Fruit fly (Drosophila melanogaster) S2 (cell line): ENCODE data around the gene Cdc14.

ENCODE experiments used
- CG8478 ChIP-seq: fragments of >200 bp; optimal IDR thresholded peaks from 2 replicates; lab custom pipeline; 2018
- CTCF ChIP-seq, 2 experiments: fragments of >200 bp; optimal IDR thresholded peaks; 2 replicates each; lab custom pipeline; 2018

Cdc14 gene

dm6 chr2L:7790448-7791355 lies 19.8 kb downstream of the Cdc14 start, which contains the start of gene CG7149:
Gene CG7149 (minus strand): TSS chr2L:7790557.
- TF ChIP-seq CG8478 (no peak), CTCF (optimal IDR thresholded peaks at IDR 0.05; lab: Kevin White, UChicago) (no peak)

- TF ChIP-seq CTCF (optimal IDR thresholded peaks at IDR 0.05; lab: Kevin White, UChicago) (no peak), CG8478 (no peak)
Measured at dm6 chr2L:7790081-7790447, 20.4 kb downstream of the Cdc14 start.

DNA sequence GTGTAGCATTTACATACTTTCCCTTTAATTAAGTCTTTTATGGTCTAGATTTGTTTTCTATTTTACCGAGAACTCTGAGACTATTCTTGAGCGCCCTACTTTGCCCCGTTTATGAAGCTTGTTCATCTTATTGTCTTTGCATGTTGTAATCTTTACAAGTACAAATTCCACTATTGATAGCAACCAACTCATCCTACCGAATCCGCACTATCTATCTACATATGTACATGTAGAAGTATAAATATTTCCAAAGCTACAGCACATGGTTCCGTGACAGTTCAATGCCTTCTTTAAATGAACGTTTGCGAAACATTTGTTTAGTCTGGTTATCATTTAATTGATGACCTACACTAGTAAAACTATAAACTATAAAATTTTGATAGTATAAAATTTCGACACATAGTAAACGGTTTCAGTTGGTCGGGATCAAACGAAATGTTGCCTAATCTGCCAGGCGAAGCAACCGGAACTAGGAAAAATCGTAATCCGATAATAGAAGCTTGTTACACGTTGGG lies 21.5 kb downstream of the Cdc14 start:
- TF ChIP-seq CG8478 (no peak), CTCF (optimal IDR thresholded peaks at IDR 0.05; lab: Kevin White, UChicago) (no peak)

DNA sequence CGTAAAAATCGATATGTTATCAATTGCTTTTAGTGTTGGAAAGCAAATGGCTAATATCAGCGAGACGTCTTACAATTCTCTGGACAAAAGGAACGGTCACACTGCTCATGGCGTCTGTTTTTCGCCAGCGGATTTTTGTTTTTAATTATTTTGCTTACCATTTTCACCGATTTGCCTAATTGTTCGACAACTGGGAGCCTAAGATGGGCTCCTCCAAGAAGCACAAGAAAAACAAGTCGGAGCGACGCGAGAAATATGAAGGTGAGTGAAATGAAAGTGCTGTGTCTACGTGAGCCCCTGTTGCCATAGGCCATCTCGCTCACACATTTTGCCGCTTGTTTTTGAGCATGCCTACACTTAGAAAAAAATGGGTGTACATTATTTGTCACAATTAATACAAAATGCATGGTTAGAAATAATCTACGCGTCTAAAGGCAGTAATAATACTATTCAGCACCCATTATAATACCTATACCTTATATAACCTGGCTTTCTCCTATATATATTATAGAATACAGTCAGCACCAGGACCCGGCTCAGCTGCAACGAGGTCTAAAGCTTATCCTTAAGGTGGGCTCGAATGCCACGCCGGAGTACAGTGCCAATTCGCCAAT lies 27.6 kb downstream of the Cdc14 start, which contains the start of gene Brd7-9:
Brd7-9 (plus strand) TSS at position 78 of the 614 bp plus-strand sequence.
- no peak for TF ChIP-seq CG8478
- TF ChIP-seq CTCF (optimal IDR thresholded peaks at IDR 0.05; lab: Kevin White, UChicago): no peak

DNA sequence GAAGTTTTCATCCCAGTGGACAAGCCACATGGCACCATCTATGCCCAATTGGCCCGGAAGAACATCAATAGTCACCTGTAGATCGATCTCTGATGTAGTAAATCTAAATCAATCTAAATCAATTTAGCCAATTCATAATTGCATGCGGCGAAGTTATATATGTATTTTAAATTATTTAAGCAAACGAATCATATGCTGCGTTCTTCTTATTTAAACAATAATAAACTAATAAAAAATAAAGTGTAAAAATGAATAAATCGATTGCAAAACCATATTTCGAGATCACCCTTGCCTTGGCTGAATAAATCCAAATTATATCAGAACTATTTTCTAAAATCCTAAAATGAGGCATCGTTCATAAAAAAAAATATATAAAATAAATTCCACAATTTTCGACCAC lies 29.3 kb downstream of the Cdc14 start, which contains the start of gene CG7164:
CG7164 (plus strand) TSS at position 301 of the 400 bp plus-strand sequence.
- TF ChIP-seq CTCF (optimal IDR thresholded peaks at IDR 0.05; lab: Kevin White, UChicago): no peak
- no peak for TF ChIP-seq CG8478

- TF ChIP-seq CG8478 (no peak), CTCF (optimal IDR thresholded peaks at IDR 0.05; lab: Kevin White, UChicago) (no peak)
Measured at dm6 chr2L:7779785-7780184, 30.7 kb downstream of the Cdc14 start, which contains the start of gene Uro. Gene Uro (plus strand): TSS chr2L:7780085.

- TF ChIP-seq CTCF (optimal IDR thresholded peaks at IDR 0.05; lab: Kevin White, UChicago): no peak
- TF ChIP-seq CG8478: no peak
Measured at dm6 chr2L:7777979-7778692, 32.4 kb downstream of the Cdc14 start, which contains the start of gene CG7179. Gene CG7179 (minus strand): TSS chr2L:7778029.

DNA sequence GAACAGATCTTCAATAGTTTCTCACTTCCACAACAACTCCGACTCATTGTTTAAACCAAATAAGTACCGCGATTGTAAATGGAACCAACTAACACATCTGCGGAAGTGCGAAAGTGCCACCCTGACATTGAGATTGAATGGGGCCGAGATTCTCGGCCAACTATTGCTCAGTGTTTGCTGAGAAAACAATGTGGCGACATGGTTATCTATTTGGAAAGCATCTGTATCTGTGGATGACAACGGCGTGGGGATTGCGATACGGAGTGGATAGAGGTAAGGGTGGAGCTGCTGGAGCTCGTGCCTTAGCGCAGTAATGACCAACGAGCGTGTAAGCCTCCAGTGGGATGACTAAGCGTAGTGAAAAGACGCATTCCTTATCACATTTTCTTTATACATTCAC lies 35.2 kb downstream of the Cdc14 start:
- TF ChIP-seq CTCF (optimal IDR thresholded peaks at IDR 0.05; lab: Kevin White, UChicago) (no peak), CG8478 (no peak)

- no peak for TF ChIP-seq CG8478
- no peak for TF ChIP-seq CTCF (optimal IDR thresholded peaks at IDR 0.05; lab: Kevin White, UChicago)
Measured at dm6 chr2L:7771891-7772290, 38.6 kb downstream of the Cdc14 start.

dm6 chr2L:7767328-7767727 lies 43.2 kb downstream of the Cdc14 start, which contains the start of gene CG7191:
Gene CG7191 (plus strand): TSS chr2L:7767628.
- no peak for TF ChIP-seq CG8478
- TF ChIP-seq CTCF (optimal IDR thresholded peaks at IDR 0.05; lab: Kevin White, UChicago): no peak

DNA sequence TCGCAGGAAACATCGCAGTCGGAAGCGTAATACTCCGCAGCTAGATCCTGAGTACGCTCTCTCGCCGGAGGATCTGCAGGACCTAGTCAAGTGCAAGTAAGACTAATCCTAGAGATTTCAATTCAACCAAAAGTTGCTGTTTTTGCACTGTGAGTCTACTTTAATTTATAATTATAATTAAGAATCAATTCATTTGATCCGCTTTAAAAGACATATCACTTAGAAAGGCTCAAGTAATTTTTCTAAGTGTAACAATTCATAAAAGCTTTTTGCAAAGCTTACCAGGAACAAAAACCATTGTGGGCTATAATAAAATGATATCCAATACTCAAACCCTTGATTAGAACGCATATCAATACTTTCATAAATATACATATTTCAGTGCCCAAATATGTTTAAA lies 53.7 kb downstream of the Cdc14 start:
- TF ChIP-seq CTCF (optimal IDR thresholded peaks at IDR 0.05; lab: Kevin White, UChicago): no peak
- TF ChIP-seq CG8478: no peak

DNA sequence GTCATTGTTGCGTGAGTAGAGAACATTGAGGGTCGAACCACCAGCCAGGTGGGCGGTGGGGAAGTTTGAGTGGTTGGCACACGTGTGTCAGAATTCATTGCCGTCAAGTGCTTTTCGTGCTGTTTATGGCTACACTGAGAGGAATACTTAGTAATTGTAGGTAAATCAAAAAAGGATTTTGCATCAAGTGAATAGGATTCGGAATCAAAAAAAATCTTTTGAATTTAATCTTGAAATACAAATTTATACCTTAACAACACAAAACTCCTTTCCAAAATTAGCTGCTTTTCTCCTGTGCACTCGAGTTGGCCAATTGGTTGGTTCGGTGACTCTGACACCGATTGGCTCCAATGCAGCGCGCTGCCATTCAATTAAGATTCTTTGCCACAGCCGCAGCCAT lies 56.0 kb downstream of the Cdc14 start:
- no peak for TF ChIP-seq CG8478
- TF ChIP-seq CTCF (optimal IDR thresholded peaks at IDR 0.05; lab: Kevin White, UChicago): no peak

DNA sequence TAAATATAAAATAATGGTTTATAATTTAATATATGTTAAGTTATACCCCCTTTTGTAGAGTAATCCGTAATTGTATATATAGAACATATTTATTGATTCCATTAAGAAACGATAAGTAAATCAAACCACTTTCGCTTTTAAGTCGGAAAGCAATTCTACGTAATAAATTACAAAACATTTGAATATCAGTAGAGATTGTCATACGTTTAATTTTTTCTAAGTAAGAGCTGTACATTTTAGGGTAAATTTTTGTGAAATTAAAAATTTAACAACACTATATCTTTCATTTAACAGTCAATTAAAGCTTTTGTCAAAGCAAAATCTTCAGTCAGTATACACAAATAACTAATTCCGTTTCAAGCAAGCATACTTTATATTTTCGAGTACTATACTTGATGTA lies 56.6 kb downstream of the Cdc14 start, which contains the start of gene CG46025:
CG46025 (plus strand) TSS at position 301 of the 400 bp plus-strand sequence.
- TF ChIP-seq CG8478 (no peak), CTCF (optimal IDR thresholded peaks at IDR 0.05; lab: Kevin White, UChicago) (no peak)

DNA sequence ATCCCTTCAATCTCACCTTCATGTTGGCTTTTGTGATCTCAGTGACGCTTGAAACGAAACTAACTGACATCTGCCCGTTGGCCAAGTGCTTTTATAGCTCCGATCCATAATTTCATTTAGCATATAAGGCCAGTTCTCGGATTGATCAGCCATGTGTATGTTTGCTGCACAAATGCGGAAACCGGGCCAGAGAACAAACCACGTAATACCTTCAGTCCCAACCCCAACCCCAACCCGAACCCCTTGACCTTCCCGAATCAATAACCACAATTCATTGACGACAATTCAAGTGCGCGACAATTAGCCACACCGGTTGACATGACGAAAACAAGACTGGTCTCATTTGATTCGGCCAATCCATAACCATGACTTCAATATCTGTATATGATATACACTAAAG lies 57.4 kb downstream of the Cdc14 start, which contains the start of gene CG7203:
CG7203 (minus strand) TSS at position 101 of the 400 bp plus-strand sequence.
- TF ChIP-seq CTCF (optimal IDR thresholded peaks at IDR 0.05; lab: Kevin White, UChicago): no peak
- TF ChIP-seq CG8478: no peak
